Worm (Caenorhabditis elegans) whole organism, L1 larva: ENCODE measurements around the gene srv-9.
A peak's percentile ranks its signal among the peaks of the same experiment; 100 is the strongest.

Experiments used
- ceh-63 ChIP-seq: fragments of 200-800 bp; sonication (Bioruptor generic); optimal IDR thresholded peaks from 2 replicates; lab custom pipeline; 2018; ENCODE audit warnings: mild to moderate bottlenecking, missing genetic modification characterization, missing compliant biosample characterization
- egl-27 ChIP-seq, 2 experiments: fragments of 150-350 bp in 1 of 2; sonication (generic microtip); optimal IDR thresholded peaks; 3 replicates each; lab custom pipeline; 2017 to 2018; ENCODE audit warnings: missing biosample characterization in 2 of 2, missing genetic modification characterization in 2 of 2, missing genetic modification reagents in 2 of 2
- nhr-19 ChIP-seq: fragments of 200-800 bp; sonication (Bioruptor generic); conservative IDR thresholded peaks from 2 replicates; pipeline ENCODE4 v1.3.6; 2022; ENCODE audit warnings: missing genetic modification characterization, missing compliant biosample characterization
- nhr-237 ChIP-seq: fragments of 150-350 bp; optimal IDR thresholded peaks from 2 replicates; lab custom pipeline; 2014; ENCODE audit warnings: missing biosample characterization, missing genetic modification characterization
- nhr-77 ChIP-seq: fragments of 150-350 bp; optimal IDR thresholded peaks from 2 replicates; lab custom pipeline; 2014; ENCODE audit warnings: missing biosample characterization, missing genetic modification characterization
- nhr-85 ChIP-seq: sonication (generic microtip); peaks from one replicate; lab custom pipeline; 2016; ENCODE audit warnings: missing genetic modification characterization, inconsistent platforms, missing compliant biosample characterization

- TF ChIP-seq egl-27 (tag; optimal IDR thresholded peaks at IDR 0.05; lab: Kevin White, UChicago) (no peak), ceh-63 (GFP tag; lab: Kevin White, UChicago) (no peak), nhr-19 (no peak), nhr-237 (no peak), nhr-77 (tag; lab: Kevin White, UChicago) (no peak), nhr-85 (peak; percentile 80)
These were observed 22.4 kb upstream of the srv-9 start, which contains the start of gene Y2H9A.4 for ce11 chrV:13445229-13445949.
